Worm (Caenorhabditis elegans): Measurements from ENCODE around the gene sec-24.2.

DNA sequence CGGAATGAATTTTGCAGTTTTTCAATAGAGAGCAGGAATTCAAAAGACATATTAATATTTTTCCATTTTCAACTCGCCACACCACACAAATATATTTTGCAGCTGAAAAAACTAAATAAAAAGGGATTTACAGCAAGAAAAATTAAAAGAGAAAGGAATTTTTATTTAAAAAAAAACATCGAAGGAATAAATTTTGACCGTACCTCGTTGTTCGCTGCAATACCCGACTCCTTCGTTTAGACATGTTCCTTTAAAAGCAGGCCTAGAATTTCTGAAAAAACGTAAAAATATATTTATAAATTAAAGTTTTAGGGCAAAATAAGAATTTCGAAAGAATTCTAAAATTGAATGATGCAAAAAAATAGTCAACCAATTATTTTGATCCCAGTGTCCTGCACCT lies 24.8 kb downstream of the sec-24.2 start, which contains the start of gene F19B6.1:
- no peak for TF ChIP-seq lsy-2 (tag; optimal IDR thresholded peaks at IDR 0.05)
- no peak for TF ChIP-seq ama-1 (optimal IDR thresholded peaks at IDR 0.05)
- TF ChIP-seq grh-1 (GFP tag; IDR thresholded peaks at IDR 0.05): no peak
